Fruit fly (Drosophila melanogaster) whole organism, pupa: ENCODE measurements around the gene CG6178.

Experiments
- CG10348 ChIP-seq: fragments of 200-800 bp; sonication (Bioruptor generic); IDR thresholded peaks from 2 replicates; pipeline ENCODE4 v1.3.6; 2022; ENCODE audit warnings: missing biosample characterization, missing genetic modification characterization
- CG12605 ChIP-seq: fragments of 200-800 bp; sonication (Bioruptor generic); IDR thresholded peaks from 2 replicates; pipeline ENCODE4 v1.3.6; 2022; ENCODE audit warnings: missing biosample characterization, missing genetic modification characterization
- CG13204 ChIP-seq: fragments of 200-800 bp; sonication (Bioruptor generic); optimal IDR thresholded peaks from 2 replicates; lab custom pipeline; 2018; ENCODE audit warnings: missing biosample characterization, mild to moderate bottlenecking, missing genetic modification characterization, moderate library complexity
- CG14655 ChIP-seq: fragments of 200-800 bp; sonication (Bioruptor generic); optimal IDR thresholded peaks from 3 replicates; lab custom pipeline; 2017; ENCODE audit warnings: mild to moderate bottlenecking, missing biosample characterization, missing genetic modification reagents, missing genetic modification characterization
- CG15710 ChIP-seq: fragments of 200-800 bp; sonication (Bioruptor generic); optimal IDR thresholded peaks from 2 replicates; lab custom pipeline; 2018; ENCODE audit warnings: missing biosample characterization, mild to moderate bottlenecking, missing genetic modification characterization, moderate library complexity
- CG17806 ChIP-seq: fragments of 200-800 bp; sonication (Bioruptor generic); optimal IDR thresholded peaks from 2 replicates; lab custom pipeline; 2018; ENCODE audit warnings: missing biosample characterization, mild to moderate bottlenecking, missing genetic modification characterization, moderate library complexity
- CG32121 ChIP-seq: fragments of 200-800 bp; sonication (Bioruptor generic); IDR thresholded peaks from 2 replicates; pipeline ENCODE4 v1.3.6; 2022; ENCODE audit warnings: missing biosample characterization, missing genetic modification characterization
- CG34367 ChIP-seq: fragments of 200-800 bp; sonication (Bioruptor generic); optimal IDR thresholded peaks from 2 replicates; lab custom pipeline; 2018; ENCODE audit warnings: missing biosample characterization, mild to moderate bottlenecking, missing genetic modification characterization
- CG4496 ChIP-seq: fragments of 200-800 bp; sonication (Bioruptor generic); IDR thresholded peaks from 3 replicates; pipeline ENCODE4 v1.3.6; 2022; ENCODE audit warnings: missing biosample characterization, missing genetic modification characterization
- CG8159 ChIP-seq: fragments of 200-800 bp; sonication (Bioruptor generic); optimal IDR thresholded peaks from 3 replicates; lab custom pipeline; 2018; ENCODE audit warnings: missing biosample characterization, mild to moderate bottlenecking, missing genetic modification characterization, moderate library complexity
- CG8301 ChIP-seq: fragments of 200-800 bp; sonication (Bioruptor generic); optimal IDR thresholded peaks from 2 replicates; lab custom pipeline; 2018; ENCODE audit warnings: missing biosample characterization, mild to moderate bottlenecking, missing genetic modification characterization
- CG9948 ChIP-seq: fragments of 200-800 bp; sonication (Bioruptor generic); optimal IDR thresholded peaks from 2 replicates; lab custom pipeline; 2018; ENCODE audit warnings: missing biosample characterization, mild to moderate bottlenecking, missing genetic modification characterization, moderate library complexity
- D1 ChIP-seq: fragments of 200-800 bp; sonication (Bioruptor generic); optimal IDR thresholded peaks from 2 replicates; lab custom pipeline; 2018; ENCODE audit warnings: missing biosample characterization, mild to moderate bottlenecking, missing genetic modification characterization, moderate library complexity
- EcR ChIP-seq: fragments of 200-800 bp; sonication (Bioruptor generic); optimal IDR thresholded peaks from 3 replicates; lab custom pipeline; 2019; ENCODE audit warnings: missing biosample characterization, missing genetic modification characterization, mild to moderate bottlenecking, moderate library complexity, missing genetic modification reagents
- Ets98B ChIP-seq: fragments of 200-800 bp; sonication (Bioruptor generic); IDR thresholded peaks from 2 replicates; pipeline ENCODE4 v1.3.6; 2022; ENCODE audit warnings: missing biosample characterization, missing genetic modification characterization
- Pif1A ChIP-seq: fragments of 200-800 bp; sonication (Bioruptor generic); optimal IDR thresholded peaks from 3 replicates; lab custom pipeline; 2016; ENCODE audit warnings: missing biosample characterization, missing genetic modification characterization
- Pif1B ChIP-seq: fragments of 200-800 bp; sonication (Bioruptor generic); optimal IDR thresholded peaks from 3 replicates; lab custom pipeline; 2016; ENCODE audit warnings: missing biosample characterization, missing genetic modification characterization
- Snoo ChIP-seq: fragments of 200-800 bp; sonication (Bioruptor generic); optimal IDR thresholded peaks from 3 replicates; lab custom pipeline; 2017; ENCODE audit warnings: missing biosample characterization, mild to moderate bottlenecking, missing genetic modification characterization, inconsistent platforms
- fd96Ca ChIP-seq: fragments of 200-800 bp; sonication (Bioruptor generic); IDR thresholded peaks from 3 replicates; pipeline ENCODE4 v1.3.6; 2022; ENCODE audit warnings: missing biosample characterization, missing genetic modification characterization
- gl ChIP-seq: fragments of 200-800 bp; sonication (Bioruptor generic); optimal IDR thresholded peaks from 2 replicates; lab custom pipeline; 2018; ENCODE audit warnings: missing biosample characterization, mild to moderate bottlenecking, missing genetic modification characterization
- rn ChIP-seq: fragments of 200-800 bp; sonication (Bioruptor generic); IDR thresholded peaks from 2 replicates; pipeline ENCODE4 v1.3.6; 2022; ENCODE audit warnings: missing biosample characterization, missing genetic modification characterization

The CG6178 gene

DNA sequence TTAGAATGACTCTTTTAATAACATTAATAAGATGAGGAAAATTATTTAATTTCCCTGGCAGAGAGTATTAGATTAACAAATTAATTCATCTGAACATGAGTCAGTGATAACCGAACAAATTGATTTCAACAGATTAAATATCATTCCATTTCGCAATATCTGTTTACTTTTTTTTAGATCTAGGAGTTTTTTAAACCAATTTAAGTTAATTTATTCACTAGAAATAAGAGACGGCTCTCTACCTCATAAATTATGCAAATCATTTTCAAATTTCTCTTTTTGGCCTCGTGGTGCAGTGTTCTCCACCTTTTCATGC, 39.1 kb upstream of the CG6178 start, which contains the start of gene Root:
Gene Root (plus strand): TSS at position 217 of the 316 bp plus-strand sequence.
- TF ChIP-seq Pif1A = no peak

DNA sequence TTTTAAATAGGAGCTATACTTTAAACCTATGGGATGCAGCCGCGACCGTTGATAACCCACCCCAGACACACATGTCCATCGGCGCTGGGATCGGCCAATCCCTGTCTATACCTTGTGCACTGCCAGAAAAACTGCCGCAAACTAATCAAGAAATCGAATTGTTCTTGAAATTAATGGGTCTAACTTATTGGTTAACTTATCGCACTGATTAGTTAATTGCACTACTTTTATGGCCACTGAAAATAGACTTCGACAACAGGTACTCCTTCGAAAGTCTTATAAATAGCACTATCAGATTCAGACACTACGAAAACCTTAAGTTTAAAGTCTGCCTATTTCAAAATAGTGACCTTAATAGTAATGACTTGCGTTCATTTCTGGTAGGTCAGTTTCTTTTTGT, 36.0 kb upstream of the CG6178 start, which contains the start of gene CG13607:
Gene CG13607 (minus strand): TSS at position 143 of the 400 bp plus-strand sequence.
- TF ChIP-seq CG9948 (tag; lab: Kevin White, UChicago) = no peak
- TF ChIP-seq CG12605 (GFP tag; lab: Robert Waterston, UW) = no peak
- peak; percentile 12 for TF ChIP-seq CG14655 (GFP tag; lab: Kevin White, UChicago)
- TF ChIP-seq gl (tag; lab: Kevin White, UChicago) = no peak
- TF ChIP-seq Ets98B (GFP tag; lab: Robert Waterston, UW) = no peak
- no peak for TF ChIP-seq rn (GFP tag; lab: Robert Waterston, UW)
- TF ChIP-seq Pif1B (GFP tag; lab: Kevin White, UChicago) = no peak
- no peak for TF ChIP-seq fd96Ca (GFP tag; lab: Robert Waterston, UW)

DNA sequence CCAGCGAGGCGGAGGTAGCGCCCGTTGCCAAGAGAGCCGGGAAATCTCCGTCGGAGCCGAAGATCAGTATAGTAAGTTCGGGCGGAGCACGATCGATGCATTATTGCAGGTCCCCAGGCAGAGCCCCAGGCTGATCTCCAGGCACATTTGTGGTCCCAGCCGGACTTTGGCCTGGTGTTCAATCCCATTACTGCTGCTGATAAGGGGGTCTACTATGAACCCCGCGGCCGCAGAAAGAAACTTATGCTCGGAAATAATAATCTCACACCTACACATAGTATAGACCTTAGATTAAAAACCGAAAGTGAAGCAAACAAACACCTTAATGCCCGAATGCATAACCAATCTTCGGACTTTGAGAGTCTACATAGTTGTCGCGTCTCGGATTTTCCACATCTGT, 35.2 kb upstream of the CG6178 start:
- TF ChIP-seq fd96Ca (GFP tag; lab: Robert Waterston, UW) (0 out of 3 replicates have a peak, but pooled peaks have one; percentile 6), CG14655 (GFP tag; lab: Kevin White, UChicago) (no peak), CG10348 (GFP tag; lab: Robert Waterston, UW) (no peak), gl (tag; lab: Kevin White, UChicago) (peak; percentile 64), Pif1A (no peak), CG4496 (GFP tag; lab: Robert Waterston, UW) (peak; percentile 52; the same call in 2 of the 3 replicates), CG12605 (GFP tag; lab: Robert Waterston, UW) (peak; percentile 55), CG32121 (GFP tag; lab: Robert Waterston, UW) (peak; percentile 5; the same call in 1 of the 2 replicates), CG13204 (peak; percentile 1)

DNA sequence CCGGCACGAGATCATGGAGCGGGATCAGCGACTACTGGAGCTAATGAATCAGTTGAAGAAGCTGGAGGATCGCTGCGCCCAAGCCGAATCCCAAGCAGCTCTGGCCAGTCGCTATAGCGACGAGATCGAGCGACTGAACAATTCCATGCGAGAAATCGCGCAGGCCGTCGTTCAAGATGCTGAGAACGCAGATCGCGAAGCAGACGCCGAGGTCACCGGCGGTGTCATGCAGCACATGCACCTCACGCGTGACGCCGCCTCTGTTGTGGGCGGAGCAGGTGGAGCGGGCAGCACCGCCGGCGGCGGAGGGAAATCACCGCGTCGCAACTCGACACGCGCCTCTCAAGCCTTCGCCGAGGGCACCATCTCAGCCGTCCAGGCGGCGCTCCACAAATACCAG, 30.5 kb upstream of the CG6178 start:
- TF ChIP-seq D1 (no peak), CG8301 (no peak), CG4496 (GFP tag; lab: Robert Waterston, UW) (no peak), EcR (GFP tag; lab: Kevin White, UChicago) (no peak), fd96Ca (GFP tag; lab: Robert Waterston, UW) (no peak), gl (tag; lab: Kevin White, UChicago) (no peak), Snoo (tag; lab: Kevin White, UChicago) (no peak), CG13204 (no peak), Pif1A (no peak), CG9948 (tag; lab: Kevin White, UChicago) (no peak), CG10348 (GFP tag; lab: Robert Waterston, UW) (no peak), Ets98B (GFP tag; lab: Robert Waterston, UW) (no peak), CG34367 (tag; lab: Kevin White, UChicago) (no peak), CG15710 (tag; lab: Kevin White, UChicago) (no peak), Pif1B (GFP tag; lab: Kevin White, UChicago) (no peak), CG12605 (GFP tag; lab: Robert Waterston, UW) (no peak), rn (GFP tag; lab: Robert Waterston, UW) (no peak), CG8159 (tag; lab: Kevin White, UChicago) (no peak), CG17806 (tag; lab: Kevin White, UChicago) (no peak)
- TF ChIP-seq, all 21 proteins: peak for 0

DNA sequence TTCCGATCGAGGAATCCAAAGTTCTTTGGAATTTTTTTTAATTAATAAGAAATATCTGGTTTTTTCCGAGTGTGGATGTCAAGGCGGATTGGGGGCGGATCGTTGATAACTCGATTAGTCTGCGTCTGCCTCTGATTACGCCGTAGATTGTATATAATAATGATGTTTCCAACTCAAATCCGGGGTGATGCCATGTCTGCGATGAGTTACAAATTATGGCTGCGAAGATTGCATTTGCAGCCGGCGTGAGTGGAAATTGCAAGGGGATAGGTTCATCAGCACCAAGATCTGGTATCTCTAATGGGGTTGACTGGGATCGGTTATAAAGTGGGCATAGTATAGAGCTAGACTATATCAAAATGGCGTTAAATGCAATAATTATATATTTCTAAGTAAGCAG, 29.8 kb upstream of the CG6178 start:
- TF ChIP-seq CG14655 (GFP tag; lab: Kevin White, UChicago) (no peak), CG17806 (tag; lab: Kevin White, UChicago) (no peak), gl (tag; lab: Kevin White, UChicago) (no peak), CG4496 (GFP tag; lab: Robert Waterston, UW) (no peak), Snoo (tag; lab: Kevin White, UChicago) (no peak), Ets98B (GFP tag; lab: Robert Waterston, UW) (peak; percentile 17; the same call in 1 of the 2 replicates), CG34367 (tag; lab: Kevin White, UChicago) (no peak), CG8159 (tag; lab: Kevin White, UChicago) (no peak), CG10348 (GFP tag; lab: Robert Waterston, UW) (no peak), CG15710 (tag; lab: Kevin White, UChicago) (no peak), CG12605 (GFP tag; lab: Robert Waterston, UW) (no peak), rn (GFP tag; lab: Robert Waterston, UW) (no peak), EcR (GFP tag; lab: Kevin White, UChicago) (peak; percentile 67), CG13204 (no peak), Pif1B (GFP tag; lab: Kevin White, UChicago) (no peak), CG9948 (tag; lab: Kevin White, UChicago) (no peak), Pif1A (no peak)

DNA sequence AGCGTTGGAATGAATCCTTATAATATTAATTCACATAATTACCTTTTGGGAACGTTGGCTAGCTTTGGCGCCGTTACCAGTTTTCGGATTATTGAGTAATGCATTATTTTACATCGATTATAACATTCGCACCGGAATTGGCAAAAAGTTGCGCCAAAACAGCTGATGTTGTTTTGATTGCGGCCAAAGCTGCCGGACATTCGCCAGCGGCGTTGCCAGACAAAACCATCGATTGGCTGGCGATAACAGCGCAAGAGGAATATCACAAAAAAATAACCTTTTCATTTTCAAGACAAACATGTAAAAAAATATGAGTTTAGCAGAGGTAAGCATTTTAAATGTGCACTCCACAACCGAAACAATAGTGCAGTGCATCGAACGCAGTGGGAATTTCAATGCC, 22.1 kb upstream of the CG6178 start, which contains the start of the genes GatB and Tsc1:
Gene GatB (minus strand): TSS at position 176 of the 400 bp plus-strand sequence.
Gene Tsc1 (plus strand): TSS at position 228 of the 400 bp plus-strand sequence.
- TF ChIP-seq Pif1B (GFP tag; lab: Kevin White, UChicago) (no peak), CG34367 (tag; lab: Kevin White, UChicago) (no peak), CG17806 (tag; lab: Kevin White, UChicago) (no peak), CG14655 (GFP tag; lab: Kevin White, UChicago) (no peak), Ets98B (GFP tag; lab: Robert Waterston, UW) (no peak), CG9948 (tag; lab: Kevin White, UChicago) (no peak), fd96Ca (GFP tag; lab: Robert Waterston, UW) (no peak), gl (tag; lab: Kevin White, UChicago) (no peak), Pif1A (no peak), CG8159 (tag; lab: Kevin White, UChicago) (no peak), rn (GFP tag; lab: Robert Waterston, UW) (no peak), CG4496 (GFP tag; lab: Robert Waterston, UW) (no peak)
- TF ChIP-seq, all 21 proteins: peak for 0
